Fruit fly (Drosophila melanogaster) whole organism, embryonic: ENCODE results near the gene RpS3.

Experiments used
- B-H2 ChIP-seq: fragments of 200-800 bp; sonication (Bioruptor generic); optimal IDR thresholded peaks from 2 replicates; lab custom pipeline; 2018; ENCODE audit warnings: missing biosample characterization, mild to moderate bottlenecking, missing genetic modification characterization
- CG10274 ChIP-seq: fragments of 200-800 bp; sonication (Bioruptor generic); optimal IDR thresholded peaks from 3 replicates; lab custom pipeline; 2017; ENCODE audit warnings: missing biosample characterization, mild to moderate bottlenecking, missing genetic modification characterization
- CG10462 ChIP-seq: fragments of 200-800 bp; sonication (Bioruptor generic); optimal IDR thresholded peaks from 2 replicates; lab custom pipeline; 2016; ENCODE audit warnings: missing biosample characterization, missing genetic modification characterization
- CG11456 ChIP-seq: fragments of 200-800 bp; sonication (Bioruptor generic); IDR thresholded peaks from 3 replicates; pipeline ENCODE4 v1.3.6; 2022; ENCODE audit warnings: missing biosample characterization, missing genetic modification characterization
- CG13894 ChIP-seq: fragments of 200-800 bp; sonication (Bioruptor generic); optimal IDR thresholded peaks from 3 replicates; lab custom pipeline; 2018; ENCODE audit warnings: missing biosample characterization, mild to moderate bottlenecking, missing genetic modification characterization, moderate library complexity
- CG14860 ChIP-seq: fragments of 200-800 bp; sonication (Bioruptor generic); IDR thresholded peaks from 3 replicates; pipeline ENCODE4 v1.3.6; 2022; ENCODE audit warnings: missing biosample characterization, missing genetic modification characterization; ENCODE audit not compliant: partially characterized antibody
- CG17385 ChIP-seq: fragments of 200-800 bp; sonication (Bioruptor generic); optimal IDR thresholded peaks from 3 replicates; lab custom pipeline; 2018; ENCODE audit warnings: missing biosample characterization, mild to moderate bottlenecking, missing genetic modification characterization
- CG18011 ChIP-seq: fragments of 200-800 bp; sonication (Bioruptor generic); optimal IDR thresholded peaks from 2 replicates; lab custom pipeline; 2017; ENCODE audit warnings: missing biosample characterization, missing genetic modification characterization, mild to moderate bottlenecking, moderate library complexity, missing genotype
- CG18599 ChIP-seq: fragments of 200-800 bp; sonication (Bioruptor generic); optimal IDR thresholded peaks from 3 replicates; lab custom pipeline; 2017; ENCODE audit warnings: missing biosample characterization, missing genetic modification characterization, mild to moderate bottlenecking, moderate library complexity, missing genetic modification reagents
- CG31224 ChIP-seq: fragments of 200-800 bp; sonication (Bioruptor generic); IDR thresholded peaks from 2 replicates; pipeline ENCODE4 v1.3.6; 2022; ENCODE audit warnings: missing biosample characterization, missing genetic modification characterization
- CG32772 ChIP-seq: fragments of 200-800 bp; sonication (Bioruptor generic); IDR thresholded peaks from 2 replicates; pipeline ENCODE4 v1.3.6; 2022; ENCODE audit warnings: missing biosample characterization, missing genetic modification characterization
- CG3838 ChIP-seq: fragments of 200-800 bp; sonication (Bioruptor generic); optimal IDR thresholded peaks from 3 replicates; lab custom pipeline; 2016; ENCODE audit warnings: missing biosample characterization, missing genetic modification characterization
- CG4730 ChIP-seq: fragments of 200-800 bp; sonication (Bioruptor generic); IDR thresholded peaks from 2 replicates; pipeline ENCODE4 v1.3.6; 2022; ENCODE audit warnings: missing biosample characterization, missing genetic modification characterization
- CG8290 ChIP-seq, 3 experiments: fragments of 200-800 bp; sonication (Bioruptor generic); optimal IDR thresholded peaks; 2 replicates each; lab custom pipeline; 2016 to 2019; ENCODE audit warnings: missing biosample characterization in 3 of 3, missing genetic modification characterization in 3 of 3, mild to moderate bottlenecking in 2 of 3, moderate library complexity in 1 of 3
- CG8359 ChIP-seq: fragments of 200-800 bp; sonication (Bioruptor generic); optimal IDR thresholded peaks from 2 replicates; lab custom pipeline; 2017; ENCODE audit warnings: missing biosample characterization, mild to moderate bottlenecking, missing genetic modification characterization, borderline replicate concordance
- CkIIα-i1 ChIP-seq: fragments of 200-800 bp; sonication (Bioruptor generic); IDR thresholded peaks from 2 replicates; pipeline ENCODE4 v1.3.6; 2022; ENCODE audit warnings: missing biosample characterization, missing genetic modification characterization
- Dad ChIP-seq: fragments of 200-800 bp; sonication (Bioruptor generic); optimal IDR thresholded peaks from 3 replicates; lab custom pipeline; 2016; ENCODE audit warnings: missing biosample characterization, missing genetic modification characterization
- Deaf1 ChIP-seq: fragments of 200-800 bp; optimal IDR thresholded peaks from 3 replicates; lab custom pipeline; 2019; ENCODE audit warnings: missing biosample characterization, mild to moderate bottlenecking, missing genetic modification characterization, moderate library complexity
- Drgx ChIP-seq: fragments of 200-800 bp; sonication (Bioruptor generic); IDR thresholded peaks from 2 replicates; pipeline ENCODE4 v1.3.6; 2022; ENCODE audit warnings: missing biosample characterization, missing genetic modification characterization
- GATAe ChIP-seq: fragments of 200-800 bp; sonication (Bioruptor generic); conservative IDR thresholded peaks from 2 replicates; pipeline ENCODE4 v1.3.6; 2022; ENCODE audit warnings: missing biosample characterization, missing genetic modification characterization
- Gug ChIP-seq: fragments of 200-800 bp; sonication (Bioruptor generic); IDR thresholded peaks from 4 replicates; pipeline ENCODE4 v1.3.6; 2022; ENCODE audit warnings: missing biosample characterization, missing genetic modification characterization
- HLH3B ChIP-seq: fragments of 200-800 bp; sonication (Bioruptor generic); IDR thresholded peaks from 2 replicates; pipeline ENCODE4 v1.3.6; 2022; ENCODE audit warnings: missing biosample characterization, missing genetic modification characterization
- HLHmδ ChIP-seq: fragments of 200-800 bp; sonication (Bioruptor generic); optimal IDR thresholded peaks from 2 replicates; lab custom pipeline; 2018; ENCODE audit warnings: missing biosample characterization, mild to moderate bottlenecking, missing genetic modification characterization, moderate library complexity
- Hr39 ChIP-seq: fragments of >200 bp; optimal IDR thresholded peaks from 2 replicates; lab custom pipeline; 2017
- Ravus ChIP-seq: fragments of 200-800 bp; sonication (Bioruptor generic); IDR thresholded peaks from 2 replicates; pipeline ENCODE4 v1.3.6; 2022; ENCODE audit warnings: missing biosample characterization, missing genetic modification characterization
- Sry-β ChIP-seq: fragments of 200-800 bp; sonication (Bioruptor generic); optimal IDR thresholded peaks from 2 replicates; lab custom pipeline; 2018; ENCODE audit warnings: missing biosample characterization, mild to moderate bottlenecking, missing genetic modification characterization, moderate library complexity
- Ssrp ChIP-seq: fragments of 200-800 bp; sonication (Bioruptor generic); optimal IDR thresholded peaks from 2 replicates; lab custom pipeline; 2018; ENCODE audit warnings: missing biosample characterization, mild to moderate bottlenecking, missing genetic modification characterization, moderate library complexity
- Usf ChIP-seq: fragments of 200-800 bp; sonication (Bioruptor generic); optimal IDR thresholded peaks from 2 replicates; lab custom pipeline; 2017; ENCODE audit warnings: missing genotype, missing biosample characterization, missing genetic modification characterization
- ac ChIP-seq: fragments of 200-800 bp; sonication (Bioruptor generic); optimal IDR thresholded peaks from 3 replicates; lab custom pipeline; 2017; ENCODE audit warnings: missing biosample characterization, mild to moderate bottlenecking, missing genetic modification characterization
- bsh ChIP-seq, 2 experiments: fragments of 200-800 bp; sonication (Bioruptor generic); optimal IDR thresholded peaks; 2 replicates each; lab custom pipeline; 2017 to 2018; ENCODE audit warnings: mild to moderate bottlenecking in 2 of 2, missing biosample characterization in 2 of 2, missing genetic modification characterization in 2 of 2, moderate library complexity in 1 of 2
- ci ChIP-seq: fragments of 200-800 bp; sonication (Bioruptor generic); IDR thresholded peaks from 3 replicates; pipeline ENCODE4 v1.3.6; 2022; ENCODE audit warnings: missing biosample characterization, missing genetic modification characterization
- croc ChIP-seq: fragments of 200-800 bp; sonication (Bioruptor generic); conservative IDR thresholded peaks from 3 replicates; pipeline ENCODE4 v1.3.6; 2022; ENCODE audit warnings: missing biosample characterization, missing genetic modification characterization
- cwo ChIP-seq: fragments of 200-800 bp; sonication (Bioruptor generic); optimal IDR thresholded peaks from 3 replicates; lab custom pipeline; 2017; ENCODE audit warnings: missing biosample characterization, missing genetic modification characterization, mild to moderate bottlenecking, moderate library complexity, missing genetic modification reagents
- eve ChIP-seq, 2 experiments: fragments of >200 bp; optimal IDR thresholded peaks; 2 replicates each; lab custom pipeline; 2017; ENCODE audit warnings: missing biosample characterization in 2 of 2, missing genetic modification characterization in 2 of 2
- exex ChIP-seq: fragments of 200-800 bp; sonication (Bioruptor generic); optimal IDR thresholded peaks from 4 replicates; lab custom pipeline; 2018; ENCODE audit warnings: missing biosample characterization, mild to moderate bottlenecking, missing genetic modification characterization, moderate library complexity
- eyg ChIP-seq: fragments of 200-800 bp; sonication (Bioruptor generic); optimal IDR thresholded peaks from 3 replicates; lab custom pipeline; 2016; ENCODE audit warnings: missing biosample characterization, missing genetic modification characterization
- fru ChIP-seq: fragments of >200 bp; optimal IDR thresholded peaks from 2 replicates; lab custom pipeline; 2017
- grn ChIP-seq: fragments of 200-800 bp; sonication (Bioruptor generic); optimal IDR thresholded peaks from 3 replicates; lab custom pipeline; 2017; ENCODE audit warnings: missing biosample characterization, missing genetic modification characterization
- jigr1 ChIP-seq: fragments of 200-800 bp; sonication (Bioruptor generic); IDR thresholded peaks from 3 replicates; pipeline ENCODE4 v1.3.6; 2022; ENCODE audit warnings: missing biosample characterization, missing genetic modification characterization
- kah ChIP-seq: fragments of 200-800 bp; sonication (Bioruptor generic); optimal IDR thresholded peaks from 2 replicates; lab custom pipeline; 2018; ENCODE audit warnings: missing biosample characterization, mild to moderate bottlenecking, missing genetic modification characterization
- kay ChIP-seq: fragments of 200-800 bp; sonication (Bioruptor generic); optimal IDR thresholded peaks from 2 replicates; lab custom pipeline; 2016; ENCODE audit warnings: missing biosample characterization, missing genetic modification characterization
- ken ChIP-seq: fragments of 200-800 bp; sonication (Bioruptor generic); IDR thresholded peaks from 3 replicates; pipeline ENCODE4 v1.3.6; 2022; ENCODE audit warnings: missing biosample characterization, missing genetic modification characterization
- nom ChIP-seq: fragments of 200-800 bp; sonication (Bioruptor generic); optimal IDR thresholded peaks from 2 replicates; lab custom pipeline; 2017; ENCODE audit warnings: missing biosample characterization, missing genetic modification characterization, mild to moderate bottlenecking, moderate library complexity, missing genetic modification reagents
- pb ChIP-seq: fragments of 200-800 bp; sonication (Bioruptor generic); optimal IDR thresholded peaks from 3 replicates; lab custom pipeline; 2016; ENCODE audit warnings: missing biosample characterization, missing genetic modification characterization
- repo ChIP-seq: fragments of 200-800 bp; sonication (Bioruptor generic); optimal IDR thresholded peaks from 2 replicates; lab custom pipeline; 2016; ENCODE audit warnings: missing biosample characterization, missing genetic modification characterization
- rib ChIP-seq: fragments of 200-800 bp; sonication (Bioruptor generic); IDR thresholded peaks from 2 replicates; pipeline ENCODE4 v1.3.6; 2022; ENCODE audit warnings: missing biosample characterization, missing genetic modification characterization
- sc ChIP-seq, 3 experiments: fragments of >200 bp in 2 of 3; fragments of 200-800 bp in 1 of 3; sonication (Bioruptor generic) in 1 of 3; optimal IDR thresholded peaks; 2 replicates in 2 of 3; 3 replicates in 1 of 3; lab custom pipeline; 2017; ENCODE audit warnings: mild to moderate bottlenecking in 1 of 3, missing biosample characterization in 1 of 3, missing genetic modification characterization in 1 of 3, missing genetic modification reagents in 1 of 3
- sd ChIP-seq: fragments of 200-800 bp; sonication (Bioruptor generic); optimal IDR thresholded peaks from 3 replicates; lab custom pipeline; 2018; ENCODE audit warnings: missing biosample characterization, mild to moderate bottlenecking, missing genetic modification characterization, moderate library complexity
- sima ChIP-seq: fragments of 200-800 bp; sonication (Bioruptor generic); optimal IDR thresholded peaks from 2 replicates; lab custom pipeline; 2016; ENCODE audit warnings: missing biosample characterization, missing genetic modification characterization
- so ChIP-seq: fragments of 200-800 bp; sonication (Bioruptor generic); IDR thresholded peaks from 3 replicates; pipeline ENCODE4 v1.3.6; 2022; ENCODE audit warnings: missing biosample characterization, missing genetic modification characterization
- sug ChIP-seq: fragments of 200-800 bp; optimal IDR thresholded peaks from 2 replicates; lab custom pipeline; 2019; ENCODE audit warnings: missing biosample characterization, mild to moderate bottlenecking, missing genetic modification characterization, moderate library complexity
- z ChIP-seq: fragments of 200-800 bp; sonication (Bioruptor generic); IDR thresholded peaks from 3 replicates; pipeline ENCODE4 v1.3.6; 2022; ENCODE audit warnings: missing biosample characterization, missing genetic modification characterization

RpS3 gene

dm6 chr3R:23316867-23317266 is 41.7 kb upstream of the RpS3 start (continued):
- TF ChIP-seq sc (optimal IDR thresholded peaks at IDR 0.05; lab: Kevin White, UChicago), result no peak
- TF ChIP-seq sc (GFP tag; optimal IDR thresholded peaks at IDR 0.05; lab: Kevin White, UChicago), result no peak
- TF ChIP-seq sug, result peak; percentile 55
- no peak for TF ChIP-seq kay (GFP tag; lab: Kevin White, UChicago)
- TF ChIP-seq sd (tag; lab: Kevin White, UChicago), result peak; percentile 5
- TF ChIP-seq exex (tag; lab: Kevin White, UChicago), result peak; percentile 97
- TF ChIP-seq CkIIα-i1 (GFP tag; lab: Robert Waterston, UW), result no peak
- peak; percentile 58 for TF ChIP-seq cwo (GFP tag; lab: Kevin White, UChicago)
- no peak for TF ChIP-seq CG10462 (GFP tag; lab: Kevin White, UChicago)
- TF ChIP-seq so, result no peak
- no peak for TF ChIP-seq CG18011 (GFP tag; lab: Kevin White, UChicago)
- TF ChIP-seq CG14860, result no peak
- no peak for TF ChIP-seq Ravus (GFP tag; lab: Robert Waterston, UW)
- TF ChIP-seq Dad (GFP tag; lab: Kevin White, UChicago), result no peak
- TF ChIP-seq grn, result peak; percentile 73
- peak; percentile 16 for TF ChIP-seq CG18599
- TF ChIP-seq Hr39, result no peak
- no peak for TF ChIP-seq pb (GFP tag; lab: Kevin White, UChicago)
- TF ChIP-seq Deaf1, result peak; percentile 47
- no peak for TF ChIP-seq ci (GFP tag; lab: Robert Waterston, UW)
- no peak for TF ChIP-seq CG31224
- no peak for TF ChIP-seq HLH3B (GFP tag; lab: Robert Waterston, UW)
- TF ChIP-seq repo (GFP tag; lab: Kevin White, UChicago), result no peak
- peak; percentile 54; the same call in 1 of the 2 replicates for TF ChIP-seq GATAe (GFP tag; lab: Robert Waterston, UW)
- TF ChIP-seq CG32772 (GFP tag; lab: Robert Waterston, UW), result no peak
- no peak for TF ChIP-seq CG4730 (GFP tag; lab: Robert Waterston, UW)

DNA sequence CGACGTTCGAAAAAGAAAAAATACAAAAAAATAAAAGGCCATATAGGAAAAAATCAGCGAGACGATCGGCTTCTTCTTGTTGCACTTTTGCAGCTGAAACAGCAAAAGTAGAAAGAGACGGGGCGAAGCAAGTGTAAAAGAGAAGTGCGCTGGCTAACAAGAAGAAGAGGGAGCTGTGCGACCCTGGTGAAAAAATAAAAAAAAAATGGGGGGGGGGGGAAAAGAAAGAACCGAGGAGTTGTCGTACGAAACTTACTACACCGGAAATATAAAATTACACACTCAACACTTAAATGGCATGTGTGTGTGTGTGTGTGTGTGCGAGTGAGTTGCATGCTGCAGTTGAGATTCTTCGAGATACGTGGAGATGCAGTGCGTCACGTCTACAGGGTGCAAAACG is 39.7 kb upstream of the RpS3 start:
- TF ChIP-seq Gug (GFP tag; lab: Robert Waterston, UW), result no peak
- TF ChIP-seq eyg (GFP tag; lab: Kevin White, UChicago), result no peak
- no peak for TF ChIP-seq croc (GFP tag; lab: Robert Waterston, UW)
- TF ChIP-seq eve (GFP tag; optimal IDR thresholded peaks at IDR 0.05; lab: Kevin White, UChicago), result no peak
- no peak for TF ChIP-seq grn
- no peak for TF ChIP-seq CG11456 (GFP tag; lab: Robert Waterston, UW)
- TF ChIP-seq Ssrp, result no peak
- no peak for TF ChIP-seq Sry-β (GFP tag; lab: Kevin White, UChicago)
- TF ChIP-seq fru (lab: Kevin White, UChicago), result no peak
- TF ChIP-seq CG10274 (GFP tag; lab: Kevin White, UChicago), result no peak
- TF ChIP-seq bsh (GFP tag; optimal IDR thresholded peaks at IDR 0.05; lab: Kevin White, UChicago), result peak in 1 of 2 experiments; percentile 54
- no peak for TF ChIP-seq CG3838
- no peak for TF ChIP-seq ken (GFP tag; lab: Robert Waterston, UW)
- TF ChIP-seq Usf (GFP tag; lab: Kevin White, UChicago), result no peak
- no peak for TF ChIP-seq sima (GFP tag; lab: Kevin White, UChicago)
- peak; percentile 81 for TF ChIP-seq nom
- peak; percentile 46; the same call in 1 of the 3 replicates for TF ChIP-seq z
- TF ChIP-seq rib (GFP tag; lab: Robert Waterston, UW), result no peak
- no peak for TF ChIP-seq CG8359 (GFP tag; lab: Kevin White, UChicago)
- no peak for TF ChIP-seq CkIIα-i1 (GFP tag; lab: Robert Waterston, UW)
- TF ChIP-seq CG17385 (GFP tag; lab: Kevin White, UChicago), result peak; percentile 11
- TF ChIP-seq B-H2 (GFP tag; lab: Kevin White, UChicago), result no peak
- TF ChIP-seq Drgx (GFP tag; lab: Robert Waterston, UW), result 0 out of 2 replicates have a peak, but pooled peaks have one; percentile 29
- no peak for TF ChIP-seq jigr1 (GFP tag; lab: Robert Waterston, UW)
- no peak for TF ChIP-seq kah (GFP tag; lab: Kevin White, UChicago)
- no peak for TF ChIP-seq CG13894 (tag; lab: Kevin White, UChicago)
- no peak for TF ChIP-seq HLHmδ (GFP tag; lab: Kevin White, UChicago)
- no peak for TF ChIP-seq CG8290 (GFP tag; optimal IDR thresholded peaks at IDR 0.05; lab: Kevin White, UChicago)
- TF ChIP-seq CG8290 (tag; optimal IDR thresholded peaks at IDR 0.05; lab: Kevin White, UChicago), result no peak
- no peak for TF ChIP-seq ac (GFP tag; lab: Kevin White, UChicago)
